Fruit fly (Drosophila melanogaster) S2 (cell line): ENCODE measurements around the gene CG15646.

ENCODE experiments used
- CG8478 ChIP-seq: fragments of >200 bp; optimal IDR thresholded peaks from 2 replicates; lab custom pipeline; 2018
- CTCF ChIP-seq, 2 experiments: fragments of >200 bp; optimal IDR thresholded peaks; 2 replicates each; lab custom pipeline; 2018

dm6 chrX:15674337-15674736 lies 3.5 kb upstream of the CG15646 start:
- TF ChIP-seq CG8478 (lab: Kevin White, UChicago) (no peak), CTCF (optimal IDR thresholded peaks at IDR 0.05; lab: Kevin White, UChicago) (no peak)
